Worm (Caenorhabditis elegans) whole organism, midembryonic: ENCODE results near the gene tric-1B.1.

Experiments used
- T22C8.4 ChIP-seq: fragments of 200-800 bp; sonication (Bioruptor generic); IDR thresholded peaks from 2 replicates; pipeline ENCODE4 v1.3.6; 2022; ENCODE audit warnings: missing genetic modification characterization, missing compliant biosample characterization
- cog-1 ChIP-seq: sonication (generic microtip); optimal IDR thresholded peaks from 2 replicates; lab custom pipeline; 2016; ENCODE audit warnings: missing genetic modification characterization, missing compliant biosample characterization
- flt-1 ChIP-seq: fragments of 200-800 bp; sonication (Bioruptor generic); IDR thresholded peaks from 2 replicates; pipeline ENCODE4 v1.3.6; 2022; ENCODE audit warnings: missing genetic modification characterization, missing compliant biosample characterization
- klf-2 ChIP-seq: fragments of 200-800 bp; sonication (Bioruptor generic); conservative IDR thresholded peaks from 2 replicates; pipeline ENCODE4 v1.3.6; 2022; ENCODE audit warnings: missing genetic modification reagents, missing genetic modification characterization, missing compliant biosample characterization
- med-1 ChIP-seq: sonication (generic microtip); optimal IDR thresholded peaks from 2 replicates; lab custom pipeline; 2017; ENCODE audit warnings: missing genetic modification characterization, mild to moderate bottlenecking, missing compliant biosample characterization, antibody characterized with exemption, missing genetic modification reagents; ENCODE audit not compliant: insufficient read depth
- ref-1 ChIP-seq: fragments of 200-800 bp; sonication (Bioruptor generic); conservative IDR thresholded peaks from 2 replicates; pipeline ENCODE4 v1.3.6; 2022; ENCODE audit warnings: missing genetic modification reagents, missing genetic modification characterization, missing compliant biosample characterization
- tab-1 ChIP-seq: fragments of 200-800 bp; sonication (Bioruptor generic); IDR thresholded peaks from 2 replicates; pipeline ENCODE4 v1.3.6; 2022; ENCODE audit warnings: missing genetic modification characterization, missing compliant biosample characterization
- ztf-23 ChIP-seq: fragments of 200-800 bp; sonication (Bioruptor generic); IDR thresholded peaks from 2 replicates; pipeline ENCODE4 v1.3.6; 2022; ENCODE audit warnings: missing genetic modification reagents, missing genetic modification characterization, missing compliant biosample characterization
- ztf-29 ChIP-seq: fragments of 200-800 bp; sonication (Bioruptor generic); IDR thresholded peaks from 2 replicates; pipeline ENCODE4 v1.3.6; 2022; ENCODE audit warnings: missing genetic modification reagents, missing genetic modification characterization, missing compliant biosample characterization

tric-1B.1 gene

DNA sequence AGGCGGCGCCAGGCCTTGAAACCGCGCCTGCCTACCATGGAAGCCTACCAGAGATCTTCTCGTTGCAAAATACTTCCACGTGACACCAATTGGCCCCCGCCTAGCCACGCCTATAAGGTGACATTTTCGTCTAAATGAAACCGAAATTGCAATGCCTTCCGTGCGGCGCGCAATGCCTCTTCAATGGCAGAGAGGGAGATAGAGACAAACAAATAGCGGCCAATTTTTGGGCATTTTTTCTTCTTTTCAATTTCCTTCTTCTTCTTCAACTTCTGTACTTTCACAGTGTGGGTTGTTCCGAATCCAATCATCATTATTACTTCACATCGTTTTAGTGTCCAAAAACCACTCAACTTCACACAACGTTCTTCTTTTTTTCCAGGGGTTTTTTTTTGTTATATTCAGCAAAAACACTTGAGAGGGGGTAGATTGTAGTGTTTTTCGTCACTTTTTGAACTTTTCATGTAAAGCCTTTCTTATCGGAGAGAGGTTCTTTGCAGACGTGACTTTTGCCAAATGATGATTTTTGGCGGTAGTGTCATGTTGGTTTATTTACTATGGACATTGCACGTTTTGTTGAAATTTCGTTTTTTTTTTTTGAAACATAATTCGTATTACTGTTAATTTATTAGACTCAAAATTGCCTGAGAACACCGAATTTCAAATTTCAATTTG is 4.8 kb downstream of the tric-1B.1 start:
- TF ChIP-seq cog-1, result no peak
- no peak for TF ChIP-seq tab-1 (GFP tag; lab: Robert Waterston, UW)

DNA sequence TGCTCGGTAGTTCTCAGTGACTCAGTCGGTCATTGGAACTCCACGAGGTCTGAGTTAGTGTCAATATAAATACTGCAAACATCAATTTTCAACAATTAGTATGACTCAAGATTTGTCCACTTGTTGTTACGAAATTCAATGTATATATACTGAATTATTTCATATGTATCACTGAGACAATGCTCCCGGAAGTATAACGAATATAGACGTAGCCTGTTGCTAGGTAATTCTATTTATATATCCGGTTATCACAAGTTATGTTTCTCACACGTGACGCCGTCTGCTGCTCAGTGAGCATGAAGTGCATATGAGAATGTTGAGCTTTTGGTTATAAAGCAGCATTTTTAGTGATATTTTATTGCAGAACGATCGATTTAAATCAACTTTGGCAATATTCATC is 5.5 kb downstream of the tric-1B.1 start:
- no peak for TF ChIP-seq T22C8.4 (GFP tag; lab: Robert Waterston, UW)
- TF ChIP-seq med-1, result no peak

DNA sequence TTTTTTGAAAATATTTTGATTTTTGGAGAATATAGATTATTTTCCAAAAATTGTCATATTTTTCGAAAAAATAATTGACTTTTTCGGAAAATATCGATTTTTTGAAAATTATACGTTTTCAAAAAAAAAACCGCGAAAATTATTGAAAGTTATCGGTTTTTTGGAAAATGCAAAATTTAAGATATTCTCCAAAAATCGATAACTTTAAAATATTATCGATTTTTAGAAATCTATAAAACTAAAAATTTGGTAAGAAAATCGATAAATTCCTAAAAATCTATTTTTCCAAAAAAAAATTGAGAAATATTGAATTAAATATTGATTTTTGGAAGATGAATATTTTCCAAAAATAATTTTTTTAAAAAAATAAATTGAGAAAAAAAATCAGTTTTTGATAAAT is 8.9 kb downstream of the tric-1B.1 start:
- no peak for TF ChIP-seq klf-2 (GFP tag; lab: Robert Waterston, UW)
- 0 out of 2 replicates have a peak, but pooled peaks have one; percentile 8 for TF ChIP-seq T22C8.4 (GFP tag; lab: Robert Waterston, UW)

DNA sequence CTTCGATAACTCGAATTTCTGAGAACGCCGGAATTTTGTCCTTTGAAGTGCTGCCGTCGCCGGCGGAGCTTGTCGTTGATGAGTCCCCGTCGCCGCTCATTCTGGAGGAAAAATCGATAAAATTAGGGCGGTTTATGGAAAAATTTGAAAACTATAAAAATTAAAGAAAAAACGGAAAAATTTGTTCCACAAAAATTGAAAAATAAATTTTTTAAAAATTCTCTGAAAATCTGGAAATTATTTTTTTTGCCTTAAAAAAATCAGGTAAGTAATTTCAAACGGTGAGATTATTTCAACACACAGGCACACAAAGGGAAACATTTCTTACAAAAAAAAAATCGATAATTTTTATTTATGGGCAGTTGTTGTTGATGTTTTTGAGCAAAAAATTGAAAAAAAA is 9.5 kb downstream of the tric-1B.1 start, which contains the start of gene parn-2:
Gene parn-2 (minus strand): TSS at position 101 of the 400 bp plus-strand sequence.
- TF ChIP-seq klf-2 (GFP tag; lab: Robert Waterston, UW) (no peak), flt-1 (no peak), ztf-23 (GFP tag; lab: Robert Waterston, UW) (no peak), med-1 (no peak), ref-1 (GFP tag; lab: Robert Waterston, UW) (no peak), ztf-29 (GFP tag; lab: Robert Waterston, UW) (no peak), tab-1 (GFP tag; lab: Robert Waterston, UW) (no peak), T22C8.4 (GFP tag; lab: Robert Waterston, UW) (no peak), cog-1 (no peak)

DNA sequence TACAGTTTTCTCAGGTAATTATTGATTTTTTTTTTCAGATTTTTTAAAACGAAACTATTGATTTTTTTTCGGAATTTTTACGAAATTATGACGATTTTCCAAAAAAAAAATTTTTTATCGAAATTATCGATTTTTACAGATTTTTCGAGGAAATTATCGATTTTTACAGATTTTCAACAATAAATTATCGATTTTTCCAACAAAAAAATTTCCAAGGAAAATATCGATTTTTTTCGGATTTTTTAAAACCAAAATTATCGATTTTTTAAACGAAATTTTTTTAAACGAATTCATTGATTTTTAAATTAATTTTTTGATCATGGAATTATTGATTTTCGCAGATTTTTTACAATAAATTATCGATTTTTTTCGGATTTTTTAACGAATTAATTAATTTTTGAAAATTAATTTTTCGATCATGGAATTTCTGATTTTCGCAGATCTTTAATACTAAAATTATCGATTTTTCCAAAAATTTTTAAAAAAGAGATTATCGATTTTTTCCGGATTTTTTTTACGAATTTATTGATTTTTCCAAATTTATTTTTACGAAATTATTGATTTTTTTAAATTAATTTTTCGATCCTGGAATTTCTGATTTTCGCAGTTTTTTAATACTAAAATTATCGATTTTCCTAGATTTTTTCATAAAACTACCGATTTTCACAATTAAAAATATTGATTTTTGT is 10.4 kb downstream of the tric-1B.1 start:
- TF ChIP-seq T22C8.4 (GFP tag; lab: Robert Waterston, UW) (peak; percentile 79; the same call in 1 of the 2 replicates), ztf-29 (GFP tag; lab: Robert Waterston, UW) (no peak)

DNA sequence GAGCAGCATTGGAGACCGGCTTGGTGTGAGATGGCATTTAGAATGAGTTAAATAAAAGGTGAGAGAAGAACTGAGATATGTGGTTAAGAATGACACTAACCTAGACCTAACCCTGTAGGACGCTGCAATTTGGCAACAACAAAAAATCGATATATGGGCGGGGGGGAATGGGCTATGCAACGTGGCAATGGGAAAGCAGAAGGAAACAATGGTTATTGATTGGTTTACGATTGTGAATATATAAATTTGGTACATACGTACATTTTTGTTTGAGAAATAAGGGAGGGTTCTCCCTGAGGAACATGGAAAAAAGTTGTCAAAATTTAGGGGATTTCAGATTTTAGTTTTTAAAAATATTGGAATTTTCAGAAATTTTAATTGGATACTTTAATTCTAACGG is 17.0 kb downstream of the tric-1B.1 start, which contains the start of gene tag-276:
Gene tag-276 (minus strand): TSS at position 101 of the 400 bp plus-strand sequence.
- TF ChIP-seq cog-1, result no peak
- TF ChIP-seq med-1, result no peak
- TF ChIP-seq tab-1 (GFP tag; lab: Robert Waterston, UW), result no peak
- TF ChIP-seq ztf-23 (GFP tag; lab: Robert Waterston, UW), result no peak
- no peak for TF ChIP-seq ztf-29 (GFP tag; lab: Robert Waterston, UW)
- TF ChIP-seq T22C8.4 (GFP tag; lab: Robert Waterston, UW), result no peak
- TF ChIP-seq klf-2 (GFP tag; lab: Robert Waterston, UW), result no peak
- no peak for TF ChIP-seq flt-1
- TF ChIP-seq ref-1 (GFP tag; lab: Robert Waterston, UW), result no peak

DNA sequence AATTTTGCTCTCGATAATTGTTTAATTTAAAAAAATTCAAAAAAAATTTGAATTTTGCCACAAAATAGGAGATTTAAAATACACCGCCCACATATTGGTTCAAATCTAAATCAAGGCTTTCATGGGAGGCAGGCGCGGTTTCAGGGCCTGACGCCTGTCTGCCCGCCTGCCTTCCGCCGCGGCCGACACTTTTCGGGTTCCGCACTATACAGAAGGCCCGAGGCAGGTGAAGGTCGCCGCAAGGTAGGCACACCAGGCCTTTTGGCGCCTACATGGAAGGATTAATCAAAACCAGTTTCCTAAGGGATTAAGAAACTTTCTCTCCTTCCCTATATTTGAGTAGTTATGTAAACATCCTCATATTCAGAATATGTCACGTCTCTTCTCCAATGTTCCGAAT is 23.5 kb downstream of the tric-1B.1 start, which contains the start of gene Y57A10A.24:
Gene Y57A10A.24 (plus strand): TSS at position 396 of the 400 bp plus-strand sequence.
- TF ChIP-seq cog-1, result no peak
- TF ChIP-seq tab-1 (GFP tag; lab: Robert Waterston, UW), result peak; percentile 54; the same call in 1 of the 2 replicates

DNA sequence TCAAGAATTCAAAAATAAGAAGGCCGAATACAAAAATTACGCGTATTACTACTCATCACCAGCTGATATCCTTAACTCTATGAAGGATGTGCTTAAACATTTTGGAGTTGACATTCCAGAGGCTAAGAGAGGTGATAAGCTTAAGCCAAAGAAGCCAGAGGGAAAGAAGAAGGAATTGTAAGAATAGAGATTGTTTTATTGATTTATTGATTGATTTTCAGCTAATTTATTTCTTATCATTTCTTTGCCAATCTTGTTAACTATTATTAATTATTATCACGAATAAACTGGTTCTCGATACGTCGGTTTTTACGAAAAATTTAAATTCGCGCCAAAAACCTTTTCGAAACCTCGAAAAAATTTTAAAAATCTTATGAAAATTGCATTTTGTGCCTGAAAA is 24.3 kb downstream of the tric-1B.1 start:
- no peak for TF ChIP-seq ref-1 (GFP tag; lab: Robert Waterston, UW)
- TF ChIP-seq tab-1 (GFP tag; lab: Robert Waterston, UW), result no peak
- TF ChIP-seq klf-2 (GFP tag; lab: Robert Waterston, UW), result no peak
- TF ChIP-seq flt-1, result no peak
- TF ChIP-seq med-1, result no peak
- TF ChIP-seq cog-1, result no peak
- TF ChIP-seq ztf-29 (GFP tag; lab: Robert Waterston, UW), result no peak

DNA sequence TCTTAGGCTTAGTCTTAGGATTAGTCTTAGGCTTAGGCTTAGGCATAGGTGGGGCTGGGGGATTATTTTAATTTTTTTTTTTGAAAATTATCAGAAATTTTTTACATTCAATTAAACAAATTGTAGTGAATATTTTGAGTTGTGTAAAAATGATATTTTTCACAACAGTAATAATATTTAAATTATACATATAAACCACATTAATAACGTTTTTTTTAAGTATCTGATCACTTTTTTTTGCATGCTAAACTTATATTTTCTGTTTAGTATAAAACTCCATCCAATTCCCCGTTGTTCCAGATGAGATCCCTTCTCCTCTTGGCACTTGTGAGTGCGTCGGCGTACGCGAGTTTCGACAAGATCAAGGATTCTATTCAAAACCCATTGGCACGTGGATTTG is 26.0 kb downstream of the tric-1B.1 start, which contains the start of gene txdc-12.1:
Gene txdc-12.1 (plus strand): TSS at position 301 of the 400 bp plus-strand sequence.
- TF ChIP-seq ztf-23 (GFP tag; lab: Robert Waterston, UW) (no peak), med-1 (no peak), ztf-29 (GFP tag; lab: Robert Waterston, UW) (no peak), ref-1 (GFP tag; lab: Robert Waterston, UW) (no peak), T22C8.4 (GFP tag; lab: Robert Waterston, UW) (no peak), cog-1 (no peak), tab-1 (GFP tag; lab: Robert Waterston, UW) (no peak), klf-2 (GFP tag; lab: Robert Waterston, UW) (no peak), flt-1 (no peak)

DNA sequence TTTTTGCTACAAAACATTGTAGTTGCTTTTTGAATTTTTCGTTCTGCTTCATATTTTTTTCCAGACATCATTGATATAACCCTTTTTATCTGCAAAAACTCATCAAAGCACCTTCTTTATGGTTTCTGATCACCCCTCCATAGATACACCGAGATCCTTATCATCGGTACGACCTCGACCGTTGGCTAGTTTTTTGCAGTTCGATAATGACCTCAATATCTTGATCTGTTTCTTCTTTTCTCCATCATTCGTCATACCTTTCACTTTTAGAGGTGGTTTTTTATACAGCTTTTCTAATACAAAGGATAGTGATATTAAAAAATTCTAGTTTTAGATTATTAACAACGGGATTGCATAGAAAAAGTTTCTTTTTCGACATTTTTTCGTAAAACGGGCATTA is 26.6 kb downstream of the tric-1B.1 start:
- TF ChIP-seq T22C8.4 (GFP tag; lab: Robert Waterston, UW) (no peak), tab-1 (GFP tag; lab: Robert Waterston, UW) (no peak), med-1 (no peak), klf-2 (GFP tag; lab: Robert Waterston, UW) (no peak), ztf-29 (GFP tag; lab: Robert Waterston, UW) (no peak), ref-1 (GFP tag; lab: Robert Waterston, UW) (no peak), ztf-23 (GFP tag; lab: Robert Waterston, UW) (no peak), flt-1 (no peak), cog-1 (no peak)

DNA sequence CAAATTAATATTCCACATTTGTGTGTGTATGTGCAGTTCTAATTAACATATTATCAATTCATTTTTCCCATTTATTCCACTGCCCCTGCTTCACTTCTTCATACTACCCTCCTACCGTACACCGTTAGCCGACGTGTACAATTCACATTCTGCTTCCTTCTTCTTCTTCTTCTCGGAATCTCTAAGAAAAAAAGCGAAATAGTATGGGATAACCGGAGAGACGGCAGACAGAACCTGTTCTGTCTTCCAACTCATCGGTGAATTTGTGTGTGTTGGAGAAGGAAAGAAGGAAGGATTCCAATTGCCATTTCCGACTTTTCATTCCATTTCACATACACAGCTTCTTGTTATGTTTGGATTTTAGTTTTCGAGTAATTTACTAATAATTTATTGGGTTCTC is 28.5 kb downstream of the tric-1B.1 start:
- TF ChIP-seq cog-1 (no peak), T22C8.4 (GFP tag; lab: Robert Waterston, UW) (no peak), klf-2 (GFP tag; lab: Robert Waterston, UW) (no peak), ztf-23 (GFP tag; lab: Robert Waterston, UW) (no peak), ztf-29 (GFP tag; lab: Robert Waterston, UW) (no peak), flt-1 (no peak), med-1 (no peak), tab-1 (GFP tag; lab: Robert Waterston, UW) (no peak), ref-1 (GFP tag; lab: Robert Waterston, UW) (no peak)
